Worm (Caenorhabditis elegans) whole organism, L4 larva: ENCODE results near the gene F09C6.12.

Source experiments
- dpl-1 ChIP-seq: fragments of 150-350 bp; optimal IDR thresholded peaks from 2 replicates; lab custom pipeline; 2014; ENCODE audit warnings: missing biosample characterization, missing genetic modification reagents, missing genetic modification characterization
- nhr-11 ChIP-seq: fragments of 150-350 bp; optimal IDR thresholded peaks from 2 replicates; lab custom pipeline; 2014; ENCODE audit warnings: missing biosample characterization, missing genetic modification characterization
- rbr-2 ChIP-seq: sonication (generic microtip); optimal IDR thresholded peaks from 2 replicates; lab custom pipeline; 2016; ENCODE audit warnings: missing genotype, missing genetic modification characterization, missing compliant biosample characterization
- sdz-12 ChIP-seq: fragments of 200-800 bp; sonication (Bioruptor generic); optimal IDR thresholded peaks from 2 replicates; lab custom pipeline; 2018; ENCODE audit warnings: mild to moderate bottlenecking, missing genetic modification characterization, missing compliant biosample characterization
- spr-1 ChIP-seq: sonication (generic microtip); optimal IDR thresholded peaks from 2 replicates; lab custom pipeline; 2016; ENCODE audit warnings: mild to moderate bottlenecking, missing genetic modification characterization, missing compliant biosample characterization
- unc-62 ChIP-seq, 3 experiments: fragments of 150-350 bp in 1 of 3; sonication (generic microtip); optimal IDR thresholded peaks in 2 of 3; peaks in 1 of 3; 1 replicate in 1 of 3; 2 replicates in 2 of 3; lab custom pipeline; 2014 to 2017; ENCODE audit warnings: missing biosample characterization in 3 of 3, missing genetic modification characterization in 3 of 3, missing genetic modification reagents in 3 of 3, missing genotype in 1 of 3

ce11 chrV:16838435-16838834 is 44.2 kb upstream of the F09C6.12 start:
- TF ChIP-seq unc-62 (GFP tag; optimal IDR thresholded peaks at IDR 0.05 in 1 of 2; lab: Kevin White, UChicago) (no peak), unc-62 (tag; optimal IDR thresholded peaks at IDR 0.05; lab: Kevin White, UChicago) (no peak), sdz-12 (no peak), nhr-11 (tag; lab: Kevin White, UChicago) (no peak), spr-1 (no peak), rbr-2 (tag; lab: Kevin White, UChicago) (no peak), dpl-1 (GFP tag; lab: Kevin White, UChicago) (no peak)
